ENCODE assay signal across 1 fruit fly cellular context in genomic region chr3R:29207012-29207656, dm6.
A peak's percentile ranks its signal among the peaks of the same experiment; 100 is the strongest.
TF ChIP-seq lines count a peak whose summit lies in the region.

No protein-coding gene starts in this region.

TF ChIP-seq in whole organism, embryonic, 481 proteins besides CTCF, POLR2A, EP300 and RAD21 (continued from another document and continues in another):
- TF ChIP-seq CG7372 (GFP tag; IDR thresholded peaks at IDR 0.05; lab: Robert Waterston, UW) (peak; percentile 31; the same call in 1 of the 2 replicates), CG17568 (GFP tag; optimal IDR thresholded peaks at IDR 0.05; lab: Kevin White, UChicago) (peak; percentile 23), NK7.1 (GFP tag; optimal IDR thresholded peaks at IDR 0.05; lab: Kevin White, UChicago) (no peak), CG4282 (GFP tag; optimal IDR thresholded peaks at IDR 0.05; lab: Kevin White, UChicago) (no peak), CG33213 (GFP tag; optimal IDR thresholded peaks at IDR 0.05; lab: Kevin White, UChicago) (no peak), grau (tag; optimal IDR thresholded peaks at IDR 0.05; lab: Kevin White, UChicago) (peak; percentile 91), CG15269 (tag; optimal IDR thresholded peaks at IDR 0.05; lab: Kevin White, UChicago) (peak; percentile 86), Mad (GFP tag; optimal IDR thresholded peaks at IDR 0.05; lab: Kevin White, UChicago) (no peak), CG15514 (GFP tag; optimal IDR thresholded peaks at IDR 0.05; lab: Kevin White, UChicago) (peak; percentile 36), Xrp1 (GFP tag; IDR thresholded peaks at IDR 0.05; lab: Robert Waterston, UW) (peak; percentile 75), CG12659 (GFP tag; optimal IDR thresholded peaks at IDR 0.05; lab: Kevin White, UChicago) (peak; percentile 57), H2.0 (GFP tag; IDR thresholded peaks at IDR 0.05; lab: Robert Waterston, UW) (peak; percentile 79), CG1024 (GFP tag; IDR thresholded peaks at IDR 0.05; lab: Robert Waterston, UW) (peak; percentile 47; the same call in 1 of the 2 replicates), CG18764 (GFP tag; optimal IDR thresholded peaks at IDR 0.05; lab: Kevin White, UChicago) (no peak), GATAe (GFP tag; conservative IDR thresholded peaks at IDR 0.05; lab: Robert Waterston, UW) (no peak), YL-1 (GFP tag; optimal IDR thresholded peaks at IDR 0.05; lab: Kevin White, UChicago) (no peak), CG1647 (GFP tag; optimal IDR thresholded peaks at IDR 0.05; lab: Kevin White, UChicago) (no peak), CG1233 (GFP tag; optimal IDR thresholded peaks at IDR 0.05; lab: Kevin White, UChicago) (peak; percentile 47), CG6654 (GFP tag; optimal IDR thresholded peaks at IDR 0.05; lab: Kevin White, UChicago) (no peak), onecut (GFP tag; IDR thresholded peaks at IDR 0.05; lab: Robert Waterston, UW) (peak; percentile 76), Mes4 (GFP tag; optimal IDR thresholded peaks at IDR 0.05; lab: Kevin White, UChicago) (no peak), HLH54F (GFP tag; optimal IDR thresholded peaks at IDR 0.05; lab: Kevin White, UChicago) (no peak), CG2199 (GFP tag; IDR thresholded peaks at IDR 0.05; lab: Robert Waterston, UW) (no peak), Spps (tag; optimal IDR thresholded peaks at IDR 0.05; lab: Kevin White, UChicago) (no peak), stwl (tag; optimal IDR thresholded peaks at IDR 0.05; lab: Kevin White, UChicago) (no peak), HLH4C (GFP tag; IDR thresholded peaks at IDR 0.05; lab: Robert Waterston, UW; ENCODE audit: partially characterized antibody) (no peak), gem (tag; optimal IDR thresholded peaks at IDR 0.05; lab: Kevin White, UChicago) (peak; percentile 79), CG7271 (tag; optimal IDR thresholded peaks at IDR 0.05; lab: Kevin White, UChicago) (no peak), Gsc (GFP tag; IDR thresholded peaks at IDR 0.05; lab: Robert Waterston, UW) (0 out of 2 replicates have a peak, but pooled peaks have one; percentile 12), hkb (optimal IDR thresholded peaks at IDR 0.05; lab: Kevin White, UChicago) (no peak), hkb (GFP tag; IDR thresholded peaks at IDR 0.05; lab: Robert Waterston, UW) (peak; percentile 74), Scr (GFP tag; IDR thresholded peaks at IDR 0.05; lab: Robert Waterston, UW; ENCODE audit: partially characterized antibody) (no peak), H15 (GFP tag; IDR thresholded peaks at IDR 0.05; lab: Robert Waterston, UW) (peak; percentile 66; the same call in 1 of the 3 replicates), CG3995 (GFP tag; optimal IDR thresholded peaks at IDR 0.05; lab: Kevin White, UChicago) (no peak), zfh1 (GFP tag; IDR thresholded peaks at IDR 0.05; lab: Robert Waterston, UW) (peak; percentile 79), tgo (GFP tag; IDR thresholded peaks at IDR 0.05; lab: Robert Waterston, UW) (peak; percentile 81), abd-A (tag; optimal IDR thresholded peaks at IDR 0.05; lab: Kevin White, UChicago) (no peak), Adf1 (GFP tag; IDR thresholded peaks at IDR 0.05; lab: Robert Waterston, UW) (0 out of 2 replicates have a peak, but pooled peaks have one; percentile 33), inv (GFP tag; IDR thresholded peaks at IDR 0.05; lab: Robert Waterston, UW; ENCODE audit: partially characterized antibody) (no peak), CG11093 (GFP tag; IDR thresholded peaks at IDR 0.05; lab: Robert Waterston, UW) (peak; percentile 21; the same call in 1 of the 3 replicates), Hey (tag; optimal IDR thresholded peaks at IDR 0.05; lab: Kevin White, UChicago) (no peak), CG18262 (tag; optimal IDR thresholded peaks at IDR 0.05; lab: Kevin White, UChicago) (peak; percentile 39), CG4854 (GFP tag; optimal IDR thresholded peaks at IDR 0.05; lab: Kevin White, UChicago) (no peak), trh (GFP tag; optimal IDR thresholded peaks at IDR 0.05; lab: Kevin White, UChicago) (no peak), Ptx1 (GFP tag; IDR thresholded peaks at IDR 0.05; lab: Robert Waterston, UW) (peak; percentile 82), B-H2 (GFP tag; optimal IDR thresholded peaks at IDR 0.05; lab: Kevin White, UChicago) (peak; percentile 6), Oli (tag; optimal IDR thresholded peaks at IDR 0.05; lab: Kevin White, UChicago) (peak; percentile 67), gce (GFP tag; IDR thresholded peaks at IDR 0.05; lab: Robert Waterston, UW) (0 out of 3 replicates have a peak, but pooled peaks have one; percentile 51), tio (GFP tag; optimal IDR thresholded peaks at IDR 0.05; lab: Kevin White, UChicago) (peak; percentile 23), Hr51 (GFP tag; optimal IDR thresholded peaks at IDR 0.05; lab: Kevin White, UChicago) (peak in 1 of 2 experiments; percentile 71), CG10267 (tag; optimal IDR thresholded peaks at IDR 0.05; lab: Kevin White, UChicago) (peak; percentile 43), CG6689 (GFP tag; IDR thresholded peaks at IDR 0.05; lab: Robert Waterston, UW) (peak; percentile 62; the same call in 1 of the 2 replicates), CG18619 (GFP tag; optimal IDR thresholded peaks at IDR 0.05; lab: Kevin White, UChicago) (peak; percentile 9), pum (GFP tag; optimal IDR thresholded peaks at IDR 0.05; lab: Kevin White, UChicago) (no peak), CG12299 (tag; optimal IDR thresholded peaks at IDR 0.05; lab: Kevin White, UChicago) (peak; percentile 35), pan (optimal IDR thresholded peaks at IDR 0.05; lab: Kevin White, UChicago) (no peak), pan (GFP tag; optimal IDR thresholded peaks at IDR 0.05 in 1 of 2, IDR thresholded peaks at IDR 0.05 in 1 of 2) (peak in 1 of 2 experiments; percentile 85), ind (GFP tag; optimal IDR thresholded peaks at IDR 0.05; lab: Kevin White, UChicago) (peak; percentile 70), Drgx (GFP tag; IDR thresholded peaks at IDR 0.05; lab: Robert Waterston, UW) (peak; percentile 88), CG4404 (GFP tag; IDR thresholded peaks at IDR 0.05; lab: Robert Waterston, UW) (no peak), sisA (GFP tag; IDR thresholded peaks at IDR 0.05; lab: Robert Waterston, UW) (peak; percentile 67), CG12155 (GFP tag; optimal IDR thresholded peaks at IDR 0.05; lab: Kevin White, UChicago) (peak; percentile 20), Atf-2 (GFP tag; optimal IDR thresholded peaks at IDR 0.05; lab: Kevin White, UChicago) (no peak), Jarid2 (GFP tag; optimal IDR thresholded peaks at IDR 0.05; lab: Kevin White, UChicago) (no peak), ems (GFP tag; optimal IDR thresholded peaks at IDR 0.05; lab: Kevin White, UChicago) (no peak), BtbVII (GFP tag; optimal IDR thresholded peaks at IDR 0.05; lab: Kevin White, UChicago) (peak; percentile 54), CG11695 (GFP tag; IDR thresholded peaks at IDR 0.05; lab: Robert Waterston, UW) (peak; percentile 67; the same call in 2 of the 3 replicates), Hr78 (GFP tag; optimal IDR thresholded peaks at IDR 0.05; lab: Kevin White, UChicago) (no peak), CG2678 (tag; optimal IDR thresholded peaks at IDR 0.05; lab: Kevin White, UChicago) (peak; percentile 77), dm (GFP tag; optimal IDR thresholded peaks at IDR 0.05; lab: Kevin White, UChicago) (no peak), HLHmδ (GFP tag; optimal IDR thresholded peaks at IDR 0.05; lab: Kevin White, UChicago) (no peak), CG14441 (GFP tag; IDR thresholded peaks at IDR 0.05; lab: Robert Waterston, UW) (peak; percentile 86), CG17359 (tag; optimal IDR thresholded peaks at IDR 0.05; lab: Kevin White, UChicago) (peak; percentile 72), mirr (GFP tag; optimal IDR thresholded peaks at IDR 0.05; lab: Kevin White, UChicago) (no peak), Aef1 (GFP tag; IDR thresholded peaks at IDR 0.05; lab: Robert Waterston, UW) (peak; percentile 76), CG6854 (GFP tag; optimal IDR thresholded peaks at IDR 0.05; lab: Kevin White, UChicago) (peak; percentile 24), Antp (GFP tag; optimal IDR thresholded peaks at IDR 0.05; lab: Kevin White, UChicago) (peak; percentile 13), ash1 (GFP tag; optimal IDR thresholded peaks at IDR 0.05; lab: Kevin White, UChicago) (no peak), CG14710 (tag; optimal IDR thresholded peaks at IDR 0.05; lab: Kevin White, UChicago) (peak; percentile 23), CG7745 (tag; optimal IDR thresholded peaks at IDR 0.05; lab: Kevin White, UChicago) (no peak), Deaf1 (tag; optimal IDR thresholded peaks at IDR 0.05; lab: Kevin White, UChicago) (peak; percentile 58), sug (tag; optimal IDR thresholded peaks at IDR 0.05; lab: Kevin White, UChicago) (peak; percentile 38), dmrt99B (tag; optimal IDR thresholded peaks at IDR 0.05; lab: Kevin White, UChicago) (peak; percentile 73), Rx (GFP tag; IDR thresholded peaks at IDR 0.05; lab: Robert Waterston, UW) (peak; percentile 41; the same call in 1 of the 2 replicates), CG32767 (GFP tag; IDR thresholded peaks at IDR 0.05; lab: Robert Waterston, UW) (no peak), CG3281 (GFP tag; optimal IDR thresholded peaks at IDR 0.05; lab: Kevin White, UChicago) (peak; percentile 59), Kr (GFP tag; optimal IDR thresholded peaks at IDR 0.05; lab: Kevin White, UChicago) (no peak), CG7987 (GFP tag; optimal IDR thresholded peaks at IDR 0.05; lab: Kevin White, UChicago) (peak; percentile 11), CG10959 (GFP tag; IDR thresholded peaks at IDR 0.05; lab: Robert Waterston, UW) (peak; percentile 32; the same call in 1 of the 2 replicates), CG6175 (GFP tag; IDR thresholded peaks at IDR 0.05; lab: Robert Waterston, UW) (no peak; the same call in 2 of the 3 replicates), sc (optimal IDR thresholded peaks at IDR 0.05; lab: Kevin White, UChicago) (no peak), sc (GFP tag; optimal IDR thresholded peaks at IDR 0.05; lab: Kevin White, UChicago) (no peak), Med (GFP tag; lab: Kevin White, UChicago) (peak; percentile 80), CG6683 (GFP tag; optimal IDR thresholded peaks at IDR 0.05; lab: Kevin White, UChicago) (no peak), CG2120 (GFP tag; optimal IDR thresholded peaks at IDR 0.05; lab: Kevin White, UChicago) (peak; percentile 42), zen (tag; optimal IDR thresholded peaks at IDR 0.05; lab: Kevin White, UChicago) (peak; percentile 3), bigmax (GFP tag; optimal IDR thresholded peaks at IDR 0.05; lab: Kevin White, UChicago) (no peak), dysf (GFP tag; IDR thresholded peaks at IDR 0.05; lab: Robert Waterston, UW) (peak; percentile 83), tup (GFP tag; optimal IDR thresholded peaks at IDR 0.05; lab: Kevin White, UChicago) (no peak), odd (GFP tag; optimal IDR thresholded peaks at IDR 0.05; lab: Kevin White, UChicago) (peak; percentile 17), CG5180 (GFP tag; optimal IDR thresholded peaks at IDR 0.05; lab: Kevin White, UChicago) (peak; percentile 24), CG17829 (tag; optimal IDR thresholded peaks at IDR 0.05; lab: Kevin White, UChicago) (peak; percentile 57), prd (optimal IDR thresholded peaks at IDR 0.05; lab: Kevin White, UChicago) (no peak), prd (GFP tag; IDR thresholded peaks at IDR 0.05; lab: Robert Waterston, UW) (peak; percentile 77), Fer3 (tag; optimal IDR thresholded peaks at IDR 0.05; lab: Kevin White, UChicago) (peak; percentile 70), HHEX (GFP tag; optimal IDR thresholded peaks at IDR 0.05; lab: Kevin White, UChicago) (peak; percentile 45), CG7357 (GFP tag; IDR thresholded peaks at IDR 0.05; lab: Robert Waterston, UW) (peak; percentile 54), CG11560 (tag; IDR thresholded peaks at IDR 0.05; lab: Robert Waterston, UW) (peak; percentile 26; the same call in 1 of the 3 replicates), Atf3 (GFP tag; optimal IDR thresholded peaks at IDR 0.05; lab: Kevin White, UChicago) (no peak), CG17328 (GFP tag; IDR thresholded peaks at IDR 0.05; lab: Robert Waterston, UW) (peak; percentile 75), CG10366 (GFP tag; IDR thresholded peaks at IDR 0.05; lab: Robert Waterston, UW) (peak; percentile 73), Abd-B (GFP tag; optimal IDR thresholded peaks at IDR 0.05; lab: Kevin White, UChicago) (peak; percentile 75), Gug (GFP tag; IDR thresholded peaks at IDR 0.05; lab: Robert Waterston, UW) (peak; percentile 72; the same call in 3 of the 4 replicates), usp (GFP tag; optimal IDR thresholded peaks at IDR 0.05; lab: Kevin White, UChicago) (no peak), Dfd (GFP tag; optimal IDR thresholded peaks at IDR 0.05; lab: Kevin White, UChicago) (no peak), CG13424 (tag; optimal IDR thresholded peaks at IDR 0.05; lab: Kevin White, UChicago) (peak; percentile 77), pita (GFP tag; optimal IDR thresholded peaks at IDR 0.05; lab: Kevin White, UChicago) (no peak), schlank (tag; optimal IDR thresholded peaks at IDR 0.05; lab: Kevin White, UChicago) (peak; percentile 5), CG8388 (GFP tag; optimal IDR thresholded peaks at IDR 0.05; lab: Kevin White, UChicago) (peak; percentile 36), CG1792 (GFP tag; optimal IDR thresholded peaks at IDR 0.05; lab: Kevin White, UChicago) (no peak), tin (GFP tag; optimal IDR thresholded peaks at IDR 0.05; lab: Kevin White, UChicago) (peak; percentile 43), fd64A (GFP tag; optimal IDR thresholded peaks at IDR 0.05; lab: Kevin White, UChicago) (no peak), Optix (GFP tag; IDR thresholded peaks at IDR 0.05; lab: Robert Waterston, UW) (peak; percentile 28; the same call in 1 of the 3 replicates), CG10543 (GFP tag; optimal IDR thresholded peaks at IDR 0.05; lab: Kevin White, UChicago) (peak; percentile 12), bsh (GFP tag; optimal IDR thresholded peaks at IDR 0.05; lab: Kevin White, UChicago) (peak; percentile 60 to 87), pros (GFP tag; optimal IDR thresholded peaks at IDR 0.05; lab: Kevin White, UChicago) (no peak), CG14050 (GFP tag; IDR thresholded peaks at IDR 0.05; lab: Robert Waterston, UW) (peak; percentile 69), bab2 (GFP tag; optimal IDR thresholded peaks at IDR 0.05; lab: Kevin White, UChicago) (no peak), sob (GFP tag; IDR thresholded peaks at IDR 0.05; lab: Robert Waterston, UW) (peak; percentile 75), Max (GFP tag; optimal IDR thresholded peaks at IDR 0.05; lab: Kevin White, UChicago) (peak; percentile 0), fd96Cb (tag; optimal IDR thresholded peaks at IDR 0.05; lab: Kevin White, UChicago) (peak; percentile 60), cas (GFP tag; IDR thresholded peaks at IDR 0.05; lab: Robert Waterston, UW) (no peak), TFAM (GFP tag; optimal IDR thresholded peaks at IDR 0.05; lab: Kevin White, UChicago) (no peak)
